Fruit fly (Drosophila melanogaster) whole organism, embryonic: ENCODE measurements around the gene Alms1a.
A peak's percentile ranks its signal among the peaks of the same experiment; 100 is the strongest.

Experiments
- ATbp ChIP-seq: fragments of 200-800 bp; sonication (Bioruptor generic); optimal IDR thresholded peaks from 2 replicates; lab custom pipeline; 2017; ENCODE audit warnings: missing biosample characterization, mild to moderate bottlenecking, missing genetic modification characterization, missing genetic modification reagents
- Ada2b ChIP-seq: fragments of 200-800 bp; sonication (Bioruptor generic); IDR thresholded peaks from 2 replicates; pipeline ENCODE4 v1.3.6; 2022; ENCODE audit warnings: missing biosample characterization, missing genetic modification characterization
- CG1024 ChIP-seq: fragments of 200-800 bp; sonication (Bioruptor generic); IDR thresholded peaks from 2 replicates; pipeline ENCODE4 v1.3.6; 2022; ENCODE audit warnings: missing biosample characterization, missing genetic modification characterization
- CG10431 ChIP-seq: fragments of 200-800 bp; sonication (Bioruptor generic); optimal IDR thresholded peaks from 3 replicates; lab custom pipeline; 2018; ENCODE audit warnings: missing biosample characterization, mild to moderate bottlenecking, missing genetic modification characterization
- CG11696 ChIP-seq: fragments of 200-800 bp; sonication (Bioruptor generic); IDR thresholded peaks from 2 replicates; pipeline ENCODE4 v1.3.6; 2022; ENCODE audit warnings: missing biosample characterization, missing genetic modification characterization
- CG11723 ChIP-seq: fragments of 200-800 bp; sonication (Bioruptor generic); optimal IDR thresholded peaks from 2 replicates; lab custom pipeline; 2017; ENCODE audit warnings: missing biosample characterization, mild to moderate bottlenecking, missing genetic modification characterization
- CG12299 ChIP-seq: fragments of 200-800 bp; sonication (Bioruptor generic); optimal IDR thresholded peaks from 2 replicates; lab custom pipeline; 2018; ENCODE audit warnings: missing biosample characterization, mild to moderate bottlenecking, missing genetic modification characterization
- CG12659 ChIP-seq: fragments of 200-800 bp; sonication (Bioruptor generic); optimal IDR thresholded peaks from 3 replicates; lab custom pipeline; 2017; ENCODE audit warnings: mild to moderate bottlenecking, missing biosample characterization, missing genetic modification reagents, missing genetic modification characterization
- CG12769 ChIP-seq: fragments of 200-800 bp; sonication (Bioruptor generic); optimal IDR thresholded peaks from 2 replicates; lab custom pipeline; 2019; ENCODE audit warnings: missing biosample characterization, mild to moderate bottlenecking, missing genetic modification characterization, moderate library complexity
- CG14860 ChIP-seq: fragments of 200-800 bp; sonication (Bioruptor generic); IDR thresholded peaks from 3 replicates; pipeline ENCODE4 v1.3.6; 2022; ENCODE audit warnings: missing biosample characterization, missing genetic modification characterization; ENCODE audit not compliant: partially characterized antibody
- CG15479 ChIP-seq: fragments of 200-800 bp; sonication (Bioruptor generic); optimal IDR thresholded peaks from 3 replicates; lab custom pipeline; 2019; ENCODE audit warnings: missing biosample characterization, mild to moderate bottlenecking, missing genetic modification characterization, moderate library complexity
- CG1603 ChIP-seq: fragments of 200-800 bp; sonication (Bioruptor generic); optimal IDR thresholded peaks from 2 replicates; lab custom pipeline; 2019; ENCODE audit warnings: missing biosample characterization, mild to moderate bottlenecking, missing genetic modification characterization, moderate library complexity
- CG18476 ChIP-seq: fragments of 200-800 bp; sonication (Bioruptor generic); optimal IDR thresholded peaks from 2 replicates; lab custom pipeline; 2016; ENCODE audit warnings: missing biosample characterization, mild to moderate bottlenecking, missing genetic modification characterization
- CG32772 ChIP-seq: fragments of 200-800 bp; sonication (Bioruptor generic); IDR thresholded peaks from 2 replicates; pipeline ENCODE4 v1.3.6; 2022; ENCODE audit warnings: missing biosample characterization, missing genetic modification characterization
- CG3407 ChIP-seq: fragments of 200-800 bp; sonication (Bioruptor generic); optimal IDR thresholded peaks from 2 replicates; lab custom pipeline; 2018; ENCODE audit warnings: missing biosample characterization, mild to moderate bottlenecking, missing genetic modification characterization
- CG4360 ChIP-seq: fragments of 200-800 bp; sonication (Bioruptor generic); IDR thresholded peaks from 2 replicates; pipeline ENCODE4 v1.3.6; 2022; ENCODE audit warnings: missing biosample characterization, missing genetic modification characterization
- CG4854 ChIP-seq: fragments of 200-800 bp; sonication (Bioruptor generic); optimal IDR thresholded peaks from 2 replicates; lab custom pipeline; 2016; ENCODE audit warnings: missing biosample characterization, missing genetic modification characterization, inconsistent platforms
- CG8765 ChIP-seq: fragments of 200-800 bp; sonication (Bioruptor generic); IDR thresholded peaks from 2 replicates; pipeline ENCODE4 v1.3.6; 2022; ENCODE audit warnings: missing biosample characterization, missing genetic modification characterization
- Camta ChIP-seq: fragments of 200-800 bp; sonication (Bioruptor generic); optimal IDR thresholded peaks from 2 replicates; lab custom pipeline; 2016; ENCODE audit warnings: missing biosample characterization, missing genetic modification characterization
- Eip74EF ChIP-seq, 2 experiments: fragments of 200-800 bp in 1 of 2; fragments of >200 bp in 1 of 2; sonication (Bioruptor generic) in 1 of 2; optimal IDR thresholded peaks; 2 replicates each; lab custom pipeline; 2017 to 2019; ENCODE audit warnings: missing biosample characterization in 2 of 2, missing genetic modification characterization in 2 of 2, mild to moderate bottlenecking in 1 of 2, moderate library complexity in 1 of 2
- Fer3 ChIP-seq: fragments of 200-800 bp; sonication (Bioruptor generic); optimal IDR thresholded peaks from 2 replicates; lab custom pipeline; 2018; ENCODE audit warnings: missing biosample characterization, mild to moderate bottlenecking, missing genetic modification characterization, moderate library complexity
- Hand ChIP-seq: fragments of 200-800 bp; sonication (Bioruptor generic); optimal IDR thresholded peaks from 2 replicates; lab custom pipeline; 2017; ENCODE audit warnings: mild to moderate bottlenecking, missing biosample characterization, missing genetic modification reagents, missing genetic modification characterization
- Hey ChIP-seq: fragments of 200-800 bp; sonication (Bioruptor generic); optimal IDR thresholded peaks from 3 replicates; lab custom pipeline; 2018; ENCODE audit warnings: missing biosample characterization, mild to moderate bottlenecking, missing genetic modification characterization
- HmgZ ChIP-seq: fragments of 200-800 bp; sonication (Bioruptor generic); optimal IDR thresholded peaks from 2 replicates; lab custom pipeline; 2018; ENCODE audit warnings: missing biosample characterization, mild to moderate bottlenecking, missing genetic modification characterization
- Hr78 ChIP-seq, 2 experiments: fragments of 200-800 bp in 1 of 2; fragments of >200 bp in 1 of 2; sonication (Bioruptor generic) in 1 of 2; optimal IDR thresholded peaks; 2 replicates each; lab custom pipeline; 2017 to 2019; ENCODE audit warnings: missing biosample characterization in 2 of 2, missing genetic modification characterization in 2 of 2, mild to moderate bottlenecking in 1 of 2, moderate library complexity in 1 of 2
- Lim3 ChIP-seq: fragments of 200-800 bp; sonication (Bioruptor generic); IDR thresholded peaks from 2 replicates; pipeline ENCODE4 v1.3.6; 2022; ENCODE audit warnings: missing biosample characterization, missing genetic modification characterization
- Med ChIP-seq: fragments of 200-800 bp; sonication (Bioruptor generic); peaks from one replicate; lab custom pipeline; 2016; ENCODE audit warnings: missing biosample characterization, missing genetic modification characterization, mild to moderate bottlenecking, inconsistent platforms, moderate library complexity
- Nf-YA ChIP-seq: fragments of 200-800 bp; sonication (Bioruptor generic); IDR thresholded peaks from 2 replicates; pipeline ENCODE4 v1.3.6; 2022; ENCODE audit warnings: missing biosample characterization, missing genetic modification characterization
- Trl ChIP-seq, 3 experiments: fragments of >200 bp in 2 of 3; fragments of 200-800 bp in 1 of 3; sonication (Bioruptor generic) in 1 of 3; optimal IDR thresholded peaks; 2 replicates in 1 of 3; 3 replicates in 2 of 3; lab custom pipeline; 2016 to 2017; ENCODE audit warnings: missing biosample characterization in 1 of 3, missing genetic modification characterization in 1 of 3
- ash1 ChIP-seq: fragments of 200-800 bp; sonication (Bioruptor generic); optimal IDR thresholded peaks from 2 replicates; lab custom pipeline; 2018; ENCODE audit warnings: missing biosample characterization, mild to moderate bottlenecking, missing genetic modification characterization
- cad ChIP-seq: fragments of >200 bp; optimal IDR thresholded peaks from 2 replicates; lab custom pipeline; 2017; ENCODE audit warnings: missing biosample characterization, missing genetic modification characterization
- croc ChIP-seq: fragments of 200-800 bp; sonication (Bioruptor generic); conservative IDR thresholded peaks from 3 replicates; pipeline ENCODE4 v1.3.6; 2022; ENCODE audit warnings: missing biosample characterization, missing genetic modification characterization
- crol ChIP-seq: fragments of 200-800 bp; sonication (Bioruptor generic); IDR thresholded peaks from 2 replicates; pipeline ENCODE4 v1.3.6; 2022; ENCODE audit warnings: missing biosample characterization, missing genetic modification characterization
- danr ChIP-seq: fragments of 200-800 bp; sonication (Bioruptor generic); IDR thresholded peaks from 2 replicates; pipeline ENCODE4 v1.3.6; 2022; ENCODE audit warnings: missing biosample characterization, missing genetic modification characterization
- esg ChIP-seq: fragments of 200-800 bp; sonication (Bioruptor generic); conservative IDR thresholded peaks from 2 replicates; pipeline ENCODE4 v1.3.6; 2022; ENCODE audit warnings: missing biosample characterization, missing genetic modification characterization
- eve ChIP-seq, 2 experiments: fragments of >200 bp; optimal IDR thresholded peaks; 2 replicates each; lab custom pipeline; 2017; ENCODE audit warnings: missing biosample characterization in 2 of 2, missing genetic modification characterization in 2 of 2
- exex ChIP-seq: fragments of 200-800 bp; sonication (Bioruptor generic); optimal IDR thresholded peaks from 4 replicates; lab custom pipeline; 2018; ENCODE audit warnings: missing biosample characterization, mild to moderate bottlenecking, missing genetic modification characterization, moderate library complexity
- eyg ChIP-seq: fragments of 200-800 bp; sonication (Bioruptor generic); optimal IDR thresholded peaks from 3 replicates; lab custom pipeline; 2016; ENCODE audit warnings: missing biosample characterization, missing genetic modification characterization
- gem ChIP-seq: fragments of 200-800 bp; sonication (Bioruptor generic); optimal IDR thresholded peaks from 2 replicates; lab custom pipeline; 2019; ENCODE audit warnings: missing biosample characterization, mild to moderate bottlenecking, missing genetic modification characterization, moderate library complexity
- grn ChIP-seq: fragments of 200-800 bp; sonication (Bioruptor generic); optimal IDR thresholded peaks from 3 replicates; lab custom pipeline; 2017; ENCODE audit warnings: missing biosample characterization, missing genetic modification characterization
- lab ChIP-seq: fragments of 200-800 bp; sonication (Bioruptor generic); optimal IDR thresholded peaks from 3 replicates; lab custom pipeline; 2017; ENCODE audit warnings: missing biosample characterization, missing genetic modification characterization, mild to moderate bottlenecking, moderate library complexity, missing genetic modification reagents
- otp ChIP-seq: fragments of 200-800 bp; sonication (Bioruptor generic); IDR thresholded peaks from 3 replicates; pipeline ENCODE4, ENCODE4 v1.3.6; 2022; ENCODE audit warnings: missing biosample characterization, missing genetic modification characterization
- pnt ChIP-seq: fragments of 200-800 bp; sonication (Bioruptor generic); optimal IDR thresholded peaks from 3 replicates; lab custom pipeline; 2016; ENCODE audit warnings: missing biosample characterization, missing genetic modification characterization
- ro ChIP-seq: fragments of 200-800 bp; sonication (Bioruptor generic); IDR thresholded peaks from 2 replicates; pipeline ENCODE4 v1.3.6; 2022; ENCODE audit warnings: missing biosample characterization, missing genetic modification characterization
- sc ChIP-seq, 3 experiments: fragments of >200 bp in 2 of 3; fragments of 200-800 bp in 1 of 3; sonication (Bioruptor generic) in 1 of 3; optimal IDR thresholded peaks; 2 replicates in 2 of 3; 3 replicates in 1 of 3; lab custom pipeline; 2017; ENCODE audit warnings: mild to moderate bottlenecking in 1 of 3, missing biosample characterization in 1 of 3, missing genetic modification characterization in 1 of 3, missing genetic modification reagents in 1 of 3
- sens ChIP-seq: fragments of 200-800 bp; sonication (Bioruptor generic); peaks from one replicate; lab custom pipeline; 2016; ENCODE audit warnings: missing biosample characterization, missing genetic modification characterization
- sens-2 ChIP-seq: fragments of 200-800 bp; sonication (Bioruptor generic); IDR thresholded peaks from 2 replicates; pipeline ENCODE4 v1.3.6; 2022; ENCODE audit warnings: missing biosample characterization, missing genetic modification characterization
- seq ChIP-seq: fragments of 200-800 bp; sonication (Bioruptor generic); IDR thresholded peaks from 2 replicates; pipeline ENCODE4 v1.3.6; 2022; ENCODE audit warnings: missing biosample characterization, missing genetic modification characterization
- sug ChIP-seq: fragments of 200-800 bp; optimal IDR thresholded peaks from 2 replicates; lab custom pipeline; 2019; ENCODE audit warnings: missing biosample characterization, mild to moderate bottlenecking, missing genetic modification characterization, moderate library complexity
- tgo ChIP-seq: fragments of 200-800 bp; sonication (Bioruptor generic); IDR thresholded peaks from 3 replicates; pipeline ENCODE4 v1.3.6; 2022; ENCODE audit warnings: missing biosample characterization, missing genetic modification characterization
- twi ChIP-seq: fragments of 200-800 bp; optimal IDR thresholded peaks from 2 replicates; lab custom pipeline; 2019; ENCODE audit warnings: missing biosample characterization, mild to moderate bottlenecking, missing genetic modification characterization, moderate library complexity
- zf30C ChIP-seq: fragments of 200-800 bp; sonication (Bioruptor generic); optimal IDR thresholded peaks from 3 replicates; lab custom pipeline; 2018; ENCODE audit warnings: missing biosample characterization, mild to moderate bottlenecking, missing genetic modification characterization

Gene Alms1a

dm6 chrX:4612454-4612853 lies 23.4 kb downstream of the Alms1a start (continued):
- no peak for TF ChIP-seq ro (GFP tag; lab: Robert Waterston, UW)
- no peak for TF ChIP-seq CG11696 (GFP tag; lab: Robert Waterston, UW)
- no peak for TF ChIP-seq CG32772
- no peak for TF ChIP-seq Nf-YA (GFP tag; lab: Robert Waterston, UW)
- peak; percentile 59 for TF ChIP-seq lab
- TF ChIP-seq cad = no peak
- no peak for TF ChIP-seq twi (tag; lab: Kevin White, UChicago)
- no peak for TF ChIP-seq Ada2b (GFP tag; lab: Robert Waterston, UW)
- TF ChIP-seq sens (GFP tag; lab: Kevin White, UChicago) = peak; percentile 47
- TF ChIP-seq HmgZ (tag; lab: Kevin White, UChicago) = peak; percentile 20
- no peak for TF ChIP-seq CG12299 (tag; lab: Kevin White, UChicago)
- no peak for TF ChIP-seq danr (GFP tag; lab: Robert Waterston, UW)
- peak; percentile 19 for TF ChIP-seq CG12769 (tag; lab: Kevin White, UChicago)
- no peak for TF ChIP-seq esg (GFP tag; lab: Robert Waterston, UW)
- no peak for TF ChIP-seq eve (GFP tag; optimal IDR thresholded peaks at IDR 0.05; lab: Kevin White, UChicago)
- no peak for TF ChIP-seq CG18476
- no peak for TF ChIP-seq sens-2 (GFP tag; lab: Robert Waterston, UW)
- TF ChIP-seq CG4360 = no peak
- TF ChIP-seq grn (GFP tag; lab: Kevin White, UChicago) = peak; percentile 70
- no peak for TF ChIP-seq Fer3 (tag; lab: Kevin White, UChicago)
- no peak for TF ChIP-seq Eip74EF (GFP tag; optimal IDR thresholded peaks at IDR 0.05; lab: Kevin White, UChicago)
- TF ChIP-seq Med = peak; percentile 40
- TF ChIP-seq otp (GFP tag; lab: Robert Waterston, UW) = no peak
- no peak for TF ChIP-seq CG1024 (GFP tag; lab: Robert Waterston, UW)
- TF ChIP-seq crol (GFP tag; lab: Robert Waterston, UW) = peak; percentile 67; the same call in 1 of the 2 replicates
- TF ChIP-seq pnt (GFP tag; lab: Kevin White, UChicago) = no peak
- no peak for TF ChIP-seq croc
- no peak for TF ChIP-seq sc (optimal IDR thresholded peaks at IDR 0.05; lab: Kevin White, UChicago)
- no peak for TF ChIP-seq sc (GFP tag; optimal IDR thresholded peaks at IDR 0.05; lab: Kevin White, UChicago)
- peak; percentile 66 for TF ChIP-seq exex
- TF ChIP-seq CG8765 (GFP tag; lab: Robert Waterston, UW) = no peak
- no peak for TF ChIP-seq CG15479 (GFP tag; lab: Kevin White, UChicago)
- TF ChIP-seq CG11723 (GFP tag; lab: Kevin White, UChicago) = no peak
- TF ChIP-seq sug = peak; percentile 80

dm6 chrX:4610481-4610880 lies 25.3 kb downstream of the Alms1a start:
- TF ChIP-seq Trl (optimal IDR thresholded peaks at IDR 0.05; lab: Kevin White, UChicago) (no peak), Trl (GFP tag; optimal IDR thresholded peaks at IDR 0.05; lab: Kevin White, UChicago) (peak; percentile 28), seq (GFP tag; lab: Robert Waterston, UW) (no peak), Lim3 (GFP tag; lab: Robert Waterston, UW) (no peak), CG14860 (no peak), Hand (GFP tag; lab: Kevin White, UChicago) (peak; percentile 19), CG10431 (GFP tag; lab: Kevin White, UChicago) (no peak), Camta (GFP tag; lab: Kevin White, UChicago) (peak; percentile 40), tgo (GFP tag; lab: Robert Waterston, UW) (no peak), eyg (GFP tag; lab: Kevin White, UChicago) (peak; percentile 18), CG1603 (tag; lab: Kevin White, UChicago) (peak; percentile 3), zf30C (GFP tag; lab: Kevin White, UChicago) (peak; percentile 8), Med (peak; percentile 86), CG4854 (GFP tag; lab: Kevin White, UChicago) (no peak), CG3407 (peak; percentile 16), ATbp (GFP tag; lab: Kevin White, UChicago) (peak; percentile 67), ash1 (GFP tag; lab: Kevin White, UChicago) (peak; percentile 39), CG12659 (GFP tag; lab: Kevin White, UChicago) (peak; percentile 5), Hey (peak; percentile 23), Hr78 (GFP tag; optimal IDR thresholded peaks at IDR 0.05; lab: Kevin White, UChicago) (no peak), gem (tag; lab: Kevin White, UChicago) (peak; percentile 13)
